Worm (Caenorhabditis elegans): Measurements from ENCODE around the gene F49E2.2.

The F49E2.2 gene

ce11 chrX:9531640-9532039 lies 34.9 kb upstream of the F49E2.2 start:
- TF ChIP-seq nhr-48 (tag; optimal IDR thresholded peaks at IDR 0.05) (no peak), F49E8.2 (tag; optimal IDR thresholded peaks at IDR 0.05; ENCODE audit: borderline replicate concordance) (no peak), daf-16 (GFP tag; optimal IDR thresholded peaks at IDR 0.05) (no peak), daf-16 (tag; optimal IDR thresholded peaks at IDR 0.05) (peak; percentile 64), ceh-20 (GFP tag; IDR thresholded peaks at IDR 0.05) (no peak), zag-1 (tag; optimal IDR thresholded peaks at IDR 0.05) (no peak), lin-38 (GFP tag; IDR thresholded peaks at IDR 0.05) (no peak), mep-1 (tag; optimal IDR thresholded peaks at IDR 0.05) (no peak), mxl-2 (GFP tag; conservative IDR thresholded peaks at IDR 0.05) (no peak), dmd-8 (GFP tag; IDR thresholded peaks at IDR 0.05) (no peak), hlh-30 (tag; optimal IDR thresholded peaks at IDR 0.05; ENCODE audit: insufficient read depth) (peak; percentile 63), mxl-3 (GFP tag; optimal IDR thresholded peaks at IDR 0.05) (peak; percentile 22), unc-62 (GFP tag; optimal IDR thresholded peaks at IDR 0.05 in 1 of 2) (peak in 1 of 2 experiments; percentile 6), unc-62 (tag; optimal IDR thresholded peaks at IDR 0.05) (no peak), egl-27 (tag; optimal IDR thresholded peaks at IDR 0.05) (no peak), hmg-1.1 (GFP tag; IDR thresholded peaks at IDR 0.05) (no peak), lir-3 (tag; optimal IDR thresholded peaks at IDR 0.05) (no peak), nhr-28 (tag; optimal IDR thresholded peaks at IDR 0.05) (peak; percentile 45)

DNA sequence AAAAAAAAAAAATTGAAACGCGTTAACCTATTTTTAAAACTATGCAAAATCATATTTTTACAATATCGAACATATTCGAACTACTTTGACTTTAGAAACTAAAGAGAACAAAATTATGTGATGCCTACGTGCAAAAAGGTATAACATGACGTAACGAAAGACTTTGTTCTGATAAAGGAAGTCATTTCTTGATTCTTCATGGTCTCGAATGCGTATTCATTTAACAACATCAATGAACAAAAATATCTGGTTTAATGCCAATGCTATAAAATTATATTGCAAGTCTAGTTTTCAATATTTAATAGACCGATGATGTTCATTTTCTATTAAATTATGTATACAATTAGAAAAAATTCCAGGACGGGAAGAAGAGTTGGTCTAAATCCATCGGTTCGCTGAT lies 30.5 kb upstream of the F49E2.2 start:
- TF ChIP-seq zfp-3 (GFP tag; conservative IDR thresholded peaks at IDR 0.05) (0 out of 2 replicates have a peak, but pooled peaks have one; percentile 28), T26A8.4 (GFP tag; IDR thresholded peaks at IDR 0.05) (0 out of 2 replicates have a peak, but pooled peaks have one; percentile 39), mep-1 (tag; optimal IDR thresholded peaks at IDR 0.05) (peak; percentile 38), hif-1 (tag; optimal IDR thresholded peaks at IDR 0.05) (peak in 1 of 2 experiments; percentile 57), lsy-2 (tag; optimal IDR thresholded peaks at IDR 0.05) (peak in 1 of 2 experiments; percentile 13), R02D3.7 (tag; optimal IDR thresholded peaks at IDR 0.05) (no peak), jun-1 (tag; optimal IDR thresholded peaks at IDR 0.05) (no peak), zfp-2 (tag; optimal IDR thresholded peaks at IDR 0.05) (no peak), vab-7 (GFP tag; IDR thresholded peaks at IDR 0.05) (no peak)

DNA sequence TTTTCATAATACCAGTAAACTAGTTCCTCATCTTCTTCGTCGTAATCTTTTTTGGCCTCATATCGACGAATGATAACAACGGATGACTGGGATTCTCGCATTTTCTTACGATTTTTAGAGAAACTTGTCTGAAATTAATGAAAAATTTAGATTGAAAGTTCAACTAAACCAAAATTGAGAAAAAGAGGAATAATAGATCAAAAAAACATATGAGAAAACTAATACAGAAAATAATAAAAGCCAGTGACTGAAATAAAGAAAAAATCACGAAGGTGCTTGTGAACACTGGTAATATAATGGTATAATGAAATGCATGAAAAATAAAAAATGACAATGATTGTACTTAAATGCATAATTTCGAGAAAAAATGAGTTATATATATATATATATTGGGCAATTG lies 29.9 kb upstream of the F49E2.2 start, which contains the start of gene C07B5.8:
Gene C07B5.8 (minus strand): TSS at position 101 of the 400 bp plus-strand sequence.
- TF ChIP-seq aha-1 (tag) (peak; percentile 78), F37D6.2 (tag; optimal IDR thresholded peaks at IDR 0.05) (no peak)

- peak; percentile 19 for TF ChIP-seq mep-1 (tag; optimal IDR thresholded peaks at IDR 0.05)
- TF ChIP-seq fos-1 (tag; optimal IDR thresholded peaks at IDR 0.05): no peak
- peak; percentile 58 for TF ChIP-seq hlh-11 (tag; optimal IDR thresholded peaks at IDR 0.05)
- TF ChIP-seq dve-1 (tag; optimal IDR thresholded peaks at IDR 0.05; ENCODE audit: insufficient read depth): peak; percentile 53
- peak; percentile 13 for TF ChIP-seq nhr-6 (tag; optimal IDR thresholded peaks at IDR 0.05)
- TF ChIP-seq duxl-1 (tag; optimal IDR thresholded peaks at IDR 0.05; ENCODE audit: poor library complexity): no peak
- peak; percentile 34 for TF ChIP-seq nhr-28 (tag; optimal IDR thresholded peaks at IDR 0.05)
- peak; percentile 63 for TF ChIP-seq nhr-48 (tag; optimal IDR thresholded peaks at IDR 0.05)
- TF ChIP-seq nhr-111 (GFP tag; optimal IDR thresholded peaks at IDR 0.05): no peak
- TF ChIP-seq hlh-30 (tag; optimal IDR thresholded peaks at IDR 0.05; ENCODE audit: insufficient read depth): peak; percentile 68
- TF ChIP-seq mdl-1 (tag; optimal IDR thresholded peaks at IDR 0.05): peak in 1 of 2 experiments; percentile 75
- TF ChIP-seq aha-1 (tag): peak; percentile 92
- TF ChIP-seq mxl-3 (GFP tag; optimal IDR thresholded peaks at IDR 0.05): peak; percentile 36
- TF ChIP-seq F10B5.3 (tag; optimal IDR thresholded peaks at IDR 0.05): no peak
- no peak for TF ChIP-seq tag-97 (GFP tag; IDR thresholded peaks at IDR 0.05)
- peak in 1 of 2 experiments; percentile 23 for TF ChIP-seq hif-1 (tag; optimal IDR thresholded peaks at IDR 0.05)
Measured at ce11 chrX:9537538-9538172, 28.9 kb upstream of the F49E2.2 start.
